Fruit fly (Drosophila melanogaster): ENCODE measurements around the gene Pdk1.

Pdk1 gene

DNA sequence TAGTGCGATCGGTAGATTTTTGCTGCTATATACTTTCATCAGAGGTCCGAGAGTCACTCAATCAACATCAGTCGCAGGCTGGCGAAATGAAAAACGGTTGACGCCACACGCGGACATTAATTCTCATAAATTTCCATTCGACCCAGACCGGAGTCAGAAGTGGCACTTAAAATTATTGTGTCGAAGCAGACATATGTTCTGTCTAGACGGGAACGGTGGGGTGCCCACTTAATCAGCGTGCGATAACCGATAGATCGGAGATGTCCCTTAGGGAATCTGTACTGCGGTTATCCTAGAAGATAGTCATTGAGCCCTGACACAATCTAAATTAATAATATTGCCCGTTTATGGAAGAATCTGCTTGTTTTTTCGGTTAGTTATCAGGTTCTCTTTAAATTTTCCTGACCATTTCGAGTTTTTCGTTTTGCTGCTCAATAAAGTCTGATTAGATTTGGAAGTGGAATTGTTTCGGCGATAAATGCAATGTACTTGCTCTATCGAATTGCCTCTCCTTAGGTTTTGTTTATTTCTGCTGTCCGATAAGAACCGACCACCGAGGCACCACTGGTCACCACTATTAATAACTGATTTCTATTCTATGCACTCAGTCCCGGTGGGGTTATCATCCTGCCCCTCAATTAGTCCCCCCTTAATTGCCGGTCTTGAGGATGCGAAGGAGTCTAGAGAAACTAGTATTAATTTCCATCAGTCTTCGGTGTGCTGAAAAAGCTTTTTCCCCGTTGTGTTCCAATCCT lies 32.8 kb downstream of the Pdk1 start:
- TF ChIP-seq Abd-B (GFP tag; optimal IDR thresholded peaks at IDR 0.05) (no peak), Dfd (GFP tag; optimal IDR thresholded peaks at IDR 0.05) (no peak), pan (optimal IDR thresholded peaks at IDR 0.05) (no peak), tai (GFP tag; optimal IDR thresholded peaks at IDR 0.05) (no peak), OdsH (GFP tag; optimal IDR thresholded peaks at IDR 0.05) (no peak)

dm6 chr3L:165981-166788 lies 36.9 kb downstream of the Pdk1 start:
- TF ChIP-seq foxo (GFP tag; optimal IDR thresholded peaks at IDR 0.05) (peak in 1 of 2 experiments; percentile 58), lola (GFP tag; optimal IDR thresholded peaks at IDR 0.05) (no peak), Sp1 (GFP tag; optimal IDR thresholded peaks at IDR 0.05) (peak; percentile 54), Hr78 (GFP tag; optimal IDR thresholded peaks at IDR 0.05) (no peak), Abd-B (GFP tag; optimal IDR thresholded peaks at IDR 0.05) (no peak), br (GFP tag; optimal IDR thresholded peaks at IDR 0.05) (peak; percentile 37), Mio (GFP tag; optimal IDR thresholded peaks at IDR 0.05) (no peak), sv (GFP tag; optimal IDR thresholded peaks at IDR 0.05) (no peak), CG32264 (GFP tag; optimal IDR thresholded peaks at IDR 0.05) (no peak), woc (GFP tag; optimal IDR thresholded peaks at IDR 0.05) (peak; percentile 14), OdsH (GFP tag; optimal IDR thresholded peaks at IDR 0.05) (peak; percentile 27), h (GFP tag; optimal IDR thresholded peaks at IDR 0.05) (peak; percentile 60), rgr (GFP tag; optimal IDR thresholded peaks at IDR 0.05) (peak; percentile 33), usp (GFP tag; optimal IDR thresholded peaks at IDR 0.05) (no peak), fru (GFP tag; optimal IDR thresholded peaks at IDR 0.05) (peak; percentile 77), dmrt93B (GFP tag; optimal IDR thresholded peaks at IDR 0.05) (no peak), ey (GFP tag; optimal IDR thresholded peaks at IDR 0.05) (peak; percentile 50), Hnf4 (GFP tag; optimal IDR thresholded peaks at IDR 0.05) (peak; percentile 1), HLH106 (tag; optimal IDR thresholded peaks at IDR 0.05) (peak; percentile 57), brk (GFP tag; optimal IDR thresholded peaks at IDR 0.05) (no peak), Jra (GFP tag; optimal IDR thresholded peaks at IDR 0.05) (no peak), Myc (optimal IDR thresholded peaks at IDR 0.05) (no peak), dl (GFP tag; optimal IDR thresholded peaks at IDR 0.05; ENCODE audit: insufficient read depth in 1 of 2, partially characterized antibody in 2 of 2) (no peak), Vsx2 (GFP tag; optimal IDR thresholded peaks at IDR 0.05; ENCODE audit: partially characterized antibody) (no peak)

DNA sequence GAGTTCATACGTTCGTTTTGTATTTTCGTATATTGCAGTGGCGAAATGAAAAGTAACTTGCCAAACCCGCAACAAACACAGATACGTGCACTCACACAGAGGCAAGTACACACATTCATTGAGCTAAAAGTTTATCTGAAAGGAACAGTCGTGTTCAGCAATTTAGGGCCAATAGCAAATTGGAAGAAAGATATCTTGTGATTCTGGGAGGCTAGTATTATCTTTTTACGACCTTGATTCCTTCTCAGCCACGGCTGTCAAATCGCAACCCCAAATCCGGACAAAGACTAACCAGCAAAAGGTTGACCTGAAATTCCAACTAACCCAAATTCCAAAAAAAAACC lies 37.5 kb downstream of the Pdk1 start:
- TF ChIP-seq Sp1 (GFP tag; optimal IDR thresholded peaks at IDR 0.05) (peak; percentile 16), br (GFP tag; optimal IDR thresholded peaks at IDR 0.05) (no peak), dmrt93B (GFP tag; optimal IDR thresholded peaks at IDR 0.05) (peak; percentile 10), Mio (GFP tag; optimal IDR thresholded peaks at IDR 0.05) (no peak), dsf (GFP tag; optimal IDR thresholded peaks at IDR 0.05; ENCODE audit: borderline replicate concordance) (no peak), fru (GFP tag; optimal IDR thresholded peaks at IDR 0.05) (peak; percentile 65), N (GFP tag; optimal IDR thresholded peaks at IDR 0.05) (no peak), HLH106 (tag; optimal IDR thresholded peaks at IDR 0.05) (peak; percentile 17), OdsH (GFP tag; optimal IDR thresholded peaks at IDR 0.05) (peak; percentile 17), Rel (GFP tag; optimal IDR thresholded peaks at IDR 0.05) (no peak), Rel (tag; optimal IDR thresholded peaks at IDR 0.05) (no peak), psq (GFP tag; optimal IDR thresholded peaks at IDR 0.05) (peak; percentile 23), Jra (GFP tag; optimal IDR thresholded peaks at IDR 0.05) (no peak), foxo (GFP tag; optimal IDR thresholded peaks at IDR 0.05) (peak in 1 of 2 experiments; percentile 45), brk (GFP tag; optimal IDR thresholded peaks at IDR 0.05) (no peak), woc (GFP tag; optimal IDR thresholded peaks at IDR 0.05) (peak; percentile 4), Vsx2 (GFP tag; optimal IDR thresholded peaks at IDR 0.05; ENCODE audit: partially characterized antibody) (no peak), CG32264 (GFP tag; optimal IDR thresholded peaks at IDR 0.05) (no peak), sv (GFP tag; optimal IDR thresholded peaks at IDR 0.05) (no peak), usp (GFP tag; optimal IDR thresholded peaks at IDR 0.05) (no peak), ey (GFP tag; optimal IDR thresholded peaks at IDR 0.05) (peak; percentile 17), Hnf4 (GFP tag; optimal IDR thresholded peaks at IDR 0.05) (no peak)

DNA sequence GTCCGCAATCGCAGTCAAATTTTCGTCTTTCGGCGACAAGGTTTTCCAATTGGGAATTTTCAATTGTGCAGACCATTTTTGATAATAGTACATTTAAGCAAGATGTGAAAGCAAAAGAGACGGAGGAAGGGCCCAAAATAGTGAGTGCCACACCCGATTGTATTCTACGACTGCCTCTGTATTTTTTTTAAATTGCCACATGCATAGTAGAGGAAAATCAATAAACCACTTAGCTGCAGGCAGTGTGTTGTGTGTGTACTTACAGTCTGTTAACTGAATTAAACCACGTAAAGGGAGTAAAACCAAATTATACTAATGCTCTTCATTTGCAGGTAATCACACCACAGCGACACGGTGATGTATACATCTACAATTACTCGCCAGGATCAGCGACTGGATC lies 42.5 kb downstream of the Pdk1 start:
- no peak for TF ChIP-seq Dif (GFP tag; optimal IDR thresholded peaks at IDR 0.05; ENCODE audit: partially characterized antibody)
- no peak for TF ChIP-seq psq (GFP tag; optimal IDR thresholded peaks at IDR 0.05)
- TF ChIP-seq Dfd (GFP tag; optimal IDR thresholded peaks at IDR 0.05), result no peak
- no peak for TF ChIP-seq dmrt93B (GFP tag; optimal IDR thresholded peaks at IDR 0.05)
- TF ChIP-seq sage (GFP tag; optimal IDR thresholded peaks at IDR 0.05), result no peak
- TF ChIP-seq CG32264 (GFP tag; optimal IDR thresholded peaks at IDR 0.05), result no peak
- TF ChIP-seq sv (GFP tag; optimal IDR thresholded peaks at IDR 0.05), result no peak
- TF ChIP-seq Myc (optimal IDR thresholded peaks at IDR 0.05), result no peak
- TF ChIP-seq N (GFP tag; optimal IDR thresholded peaks at IDR 0.05), result no peak
- no peak for TF ChIP-seq Sp1 (GFP tag; optimal IDR thresholded peaks at IDR 0.05)
- no peak for TF ChIP-seq Rel (GFP tag; optimal IDR thresholded peaks at IDR 0.05)
- TF ChIP-seq Rel (tag; optimal IDR thresholded peaks at IDR 0.05), result no peak
- TF ChIP-seq foxo (GFP tag; optimal IDR thresholded peaks at IDR 0.05), result no peak
- TF ChIP-seq Vsx2 (GFP tag; optimal IDR thresholded peaks at IDR 0.05; ENCODE audit: partially characterized antibody), result no peak
- no peak for TF ChIP-seq OdsH (GFP tag; optimal IDR thresholded peaks at IDR 0.05)
- TF ChIP-seq br (GFP tag; optimal IDR thresholded peaks at IDR 0.05), result no peak
- no peak for TF ChIP-seq ey (GFP tag; optimal IDR thresholded peaks at IDR 0.05)
- no peak for TF ChIP-seq dl (GFP tag; optimal IDR thresholded peaks at IDR 0.05; ENCODE audit: insufficient read depth in 1 of 2, partially characterized antibody in 2 of 2)
- TF ChIP-seq usp (GFP tag; optimal IDR thresholded peaks at IDR 0.05), result no peak
- no peak for TF ChIP-seq Mio (GFP tag; optimal IDR thresholded peaks at IDR 0.05)

All from whole organism, wandering third instar larva.